Fruit fly (Drosophila melanogaster) whole organism, adult: ENCODE measurements around the gene skd.

Source experiments
- CG33017 ChIP-seq: fragments of 200-800 bp; sonication (Bioruptor generic); optimal IDR thresholded peaks from 2 replicates; lab custom pipeline; 2018; ENCODE audit warnings: missing biosample characterization, mild to moderate bottlenecking, missing genetic modification characterization, moderate library complexity
- CG7101 ChIP-seq: fragments of 200-800 bp; sonication (Bioruptor generic); optimal IDR thresholded peaks from 2 replicates; lab custom pipeline; 2018; ENCODE audit warnings: missing biosample characterization, mild to moderate bottlenecking, missing genetic modification characterization, moderate library complexity
- Crg-1 ChIP-seq: fragments of 200-800 bp; sonication (Bioruptor generic); optimal IDR thresholded peaks from 2 replicates; lab custom pipeline; 2016; ENCODE audit warnings: missing biosample characterization, missing genetic modification characterization
- Mnt ChIP-seq: fragments of 200-800 bp; sonication (Bioruptor generic); optimal IDR thresholded peaks from 2 replicates; lab custom pipeline; 2016; ENCODE audit warnings: missing biosample characterization, mild to moderate bottlenecking, missing genetic modification characterization
- bab1 ChIP-seq: fragments of 200-800 bp; sonication (Bioruptor generic); optimal IDR thresholded peaks from 3 replicates; lab custom pipeline; 2019; ENCODE audit warnings: missing biosample characterization, mild to moderate bottlenecking, missing genetic modification characterization, moderate library complexity
- cnc ChIP-seq, 2 experiments: fragments of >200 bp; optimal IDR thresholded peaks; 2 replicates each; lab custom pipeline; 2017

DNA sequence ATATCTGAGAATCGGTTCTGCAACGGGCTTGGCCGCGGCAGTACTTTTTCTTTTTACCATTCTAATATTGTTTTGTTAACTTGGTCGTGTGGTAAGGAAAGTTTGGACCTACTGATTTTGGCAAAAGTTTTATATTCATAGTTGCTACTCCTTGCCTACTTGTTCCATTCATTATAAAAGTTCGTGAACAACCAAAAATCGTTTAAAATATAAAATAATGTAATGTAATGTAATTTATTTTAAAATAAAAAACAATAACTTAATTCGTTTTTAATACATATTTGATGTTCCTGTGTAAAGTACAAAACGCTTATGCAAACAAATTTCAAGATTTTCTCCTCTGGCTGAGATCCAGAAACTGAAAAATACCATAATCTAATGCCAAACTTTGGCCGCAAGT, 52.6 kb downstream of the skd start, which contains the start of gene CG33286:
- no peak for TF ChIP-seq Crg-1 (GFP tag; lab: Kevin White, UChicago)
- no peak for TF ChIP-seq CG7101 (tag; lab: Kevin White, UChicago)
- no peak for TF ChIP-seq cnc (optimal IDR thresholded peaks at IDR 0.05; lab: Kevin White, UChicago)
- no peak for TF ChIP-seq bab1
- TF ChIP-seq CG33017: no peak
- no peak for TF ChIP-seq Mnt
